Worm (Caenorhabditis elegans) whole organism, late embryonic: ENCODE measurements around the gene srd-8.

Source experiments
- C38D4.7 ChIP-seq: fragments of 200-800 bp; sonication (Bioruptor generic); optimal IDR thresholded peaks from 2 replicates; lab custom pipeline; 2018; ENCODE audit warnings: mild to moderate bottlenecking, missing genetic modification characterization, moderate library complexity, missing compliant biosample characterization
- F13H6.1 ChIP-seq: sonication (generic microtip); optimal IDR thresholded peaks from 2 replicates; lab custom pipeline; 2016; ENCODE audit warnings: missing genetic modification characterization, missing compliant biosample characterization
- K02D7.2 ChIP-seq: sonication (generic microtip); optimal IDR thresholded peaks from 2 replicates; lab custom pipeline; 2017; ENCODE audit warnings: mild to moderate bottlenecking, missing genetic modification characterization, missing compliant biosample characterization
- K09A11.1 ChIP-seq: sonication (generic microtip); optimal IDR thresholded peaks from 2 replicates; lab custom pipeline; 2017; ENCODE audit warnings: antibody characterized with exemption, mild to moderate bottlenecking, missing genetic modification characterization, missing compliant biosample characterization; ENCODE audit not compliant: insufficient read depth
- T23F11.4 ChIP-seq: fragments of 200-800 bp; sonication (Bioruptor generic); optimal IDR thresholded peaks from 2 replicates; lab custom pipeline; 2018; ENCODE audit warnings: mild to moderate bottlenecking, missing genetic modification characterization, missing compliant biosample characterization
- ama-1 ChIP-seq: fragments of 150-350 bp; optimal IDR thresholded peaks from 2 replicates; lab custom pipeline; 2014
- ceh-18 ChIP-seq: sonication (generic microtip); optimal IDR thresholded peaks from 2 replicates; lab custom pipeline; 2016; ENCODE audit warnings: missing genetic modification characterization, missing compliant biosample characterization
- ceh-19 ChIP-seq: fragments of 200-800 bp; sonication (Bioruptor generic); optimal IDR thresholded peaks from 2 replicates; lab custom pipeline; 2018; ENCODE audit warnings: mild to moderate bottlenecking, missing genetic modification characterization, missing compliant biosample characterization
- ceh-2 ChIP-seq: sonication (generic microtip); optimal IDR thresholded peaks from 2 replicates; lab custom pipeline; 2016; ENCODE audit warnings: missing genotype, missing genetic modification characterization, missing compliant biosample characterization
- ceh-30 ChIP-seq: fragments of 150-350 bp; optimal IDR thresholded peaks from 2 replicates; lab custom pipeline; 2014; ENCODE audit warnings: missing biosample characterization, missing genetic modification characterization
- ceh-34 ChIP-seq: sonication (generic microtip); optimal IDR thresholded peaks from 2 replicates; lab custom pipeline; 2016; ENCODE audit warnings: mild to moderate bottlenecking, missing genetic modification characterization, missing compliant biosample characterization
- ceh-48 ChIP-seq: sonication (generic microtip); optimal IDR thresholded peaks from 2 replicates; lab custom pipeline; 2016; ENCODE audit warnings: missing genetic modification characterization, inconsistent platforms, missing compliant biosample characterization
- ceh-6 ChIP-seq: fragments of 200-800 bp; sonication (Bioruptor generic); optimal IDR thresholded peaks from 2 replicates; lab custom pipeline; 2018; ENCODE audit warnings: mild to moderate bottlenecking, missing genetic modification characterization, missing compliant biosample characterization
- che-1 ChIP-seq: sonication (generic microtip); optimal IDR thresholded peaks from 2 replicates; lab custom pipeline; 2016; ENCODE audit warnings: mild to moderate bottlenecking, missing genetic modification characterization, missing compliant biosample characterization
- dmd-4 ChIP-seq: sonication (generic microtip); optimal IDR thresholded peaks from 2 replicates; lab custom pipeline; 2016; ENCODE audit warnings: borderline replicate concordance, missing genetic modification characterization, missing compliant biosample characterization
- elt-2 ChIP-seq: sonication (generic microtip); optimal IDR thresholded peaks from 2 replicates; lab custom pipeline; 2016; ENCODE audit warnings: missing genetic modification reagents, missing genetic modification characterization, missing compliant biosample characterization
- elt-4 ChIP-seq: sonication (generic microtip); optimal IDR thresholded peaks from 2 replicates; lab custom pipeline; 2016; ENCODE audit warnings: missing genetic modification characterization, missing compliant biosample characterization
- ets-4 ChIP-seq: sonication (generic microtip); optimal IDR thresholded peaks from 2 replicates; lab custom pipeline; 2016; ENCODE audit warnings: missing genetic modification characterization, missing compliant biosample characterization
- gmeb-2 ChIP-seq: sonication (generic microtip); optimal IDR thresholded peaks from 2 replicates; lab custom pipeline; 2016; ENCODE audit warnings: missing genetic modification characterization, inconsistent platforms, missing compliant biosample characterization
- hlh-15 ChIP-seq: sonication (generic microtip); optimal IDR thresholded peaks from 2 replicates; lab custom pipeline; 2016; ENCODE audit warnings: missing genetic modification characterization, missing compliant biosample characterization
- hlh-30 ChIP-seq: sonication (generic microtip); optimal IDR thresholded peaks from 2 replicates; lab custom pipeline; 2017; ENCODE audit warnings: antibody characterized with exemption, missing genetic modification characterization, missing compliant biosample characterization; ENCODE audit not compliant: insufficient read depth
- mec-3 ChIP-seq: sonication (generic microtip); optimal IDR thresholded peaks from 2 replicates; lab custom pipeline; 2016; ENCODE audit warnings: borderline replicate concordance, missing genetic modification characterization, missing compliant biosample characterization
- pag-3 ChIP-seq: sonication (generic microtip); optimal IDR thresholded peaks from 2 replicates; lab custom pipeline; 2016; ENCODE audit warnings: missing compliant biosample characterization, missing genetic modification characterization, borderline replicate concordance
- pat-9 ChIP-seq: fragments of 200-800 bp; sonication (Bioruptor generic); optimal IDR thresholded peaks from 2 replicates; lab custom pipeline; 2018; ENCODE audit warnings: mild to moderate bottlenecking, missing genetic modification characterization, moderate library complexity, missing compliant biosample characterization
- pha-2 ChIP-seq: sonication (generic microtip); optimal IDR thresholded peaks from 2 replicates; lab custom pipeline; 2017; ENCODE audit warnings: mild to moderate bottlenecking, missing genetic modification characterization, missing compliant biosample characterization
- pqm-1 ChIP-seq: sonication (generic microtip); optimal IDR thresholded peaks from 2 replicates; lab custom pipeline; 2016; ENCODE audit warnings: missing genetic modification characterization, missing compliant biosample characterization
- pros-1 ChIP-seq: fragments of 150-350 bp; optimal IDR thresholded peaks from 2 replicates; lab custom pipeline; 2014; ENCODE audit warnings: missing biosample characterization, missing genetic modification reagents, missing genetic modification characterization
- ref-2 ChIP-seq: sonication (generic microtip); optimal IDR thresholded peaks from 2 replicates; lab custom pipeline; 2016; ENCODE audit warnings: missing genetic modification characterization, missing compliant biosample characterization
- rnt-1 ChIP-seq: sonication (generic microtip); optimal IDR thresholded peaks from 2 replicates; lab custom pipeline; 2016; ENCODE audit warnings: missing genetic modification characterization, missing compliant biosample characterization
- sdc-2 ChIP-seq: sonication (generic microtip); optimal IDR thresholded peaks from 2 replicates; lab custom pipeline; 2016; ENCODE audit warnings: missing genotype, missing genetic modification characterization, missing compliant biosample characterization
- sox-2 ChIP-seq: fragments of 200-800 bp; sonication (Bioruptor generic); IDR thresholded peaks from 2 replicates; pipeline ENCODE4 v1.3.6; 2022; ENCODE audit warnings: missing genetic modification reagents, missing genetic modification characterization, missing compliant biosample characterization
- syd-9 ChIP-seq: sonication (generic microtip); optimal IDR thresholded peaks from 2 replicates; lab custom pipeline; 2016; ENCODE audit warnings: mild to moderate bottlenecking, missing genetic modification characterization, moderate library complexity, missing compliant biosample characterization
- ttx-3 ChIP-seq: sonication (generic microtip); optimal IDR thresholded peaks from 2 replicates; lab custom pipeline; 2016; ENCODE audit warnings: missing genetic modification reagents, missing genetic modification characterization, missing compliant biosample characterization
- unc-42 ChIP-seq: sonication (generic microtip); optimal IDR thresholded peaks from 2 replicates; lab custom pipeline; 2016; ENCODE audit warnings: missing genotype, missing genetic modification characterization, missing compliant biosample characterization
- unc-55 ChIP-seq: sonication (generic microtip); optimal IDR thresholded peaks from 2 replicates; lab custom pipeline; 2017; ENCODE audit warnings: missing biosample characterization, missing genetic modification reagents, missing genetic modification characterization

Gene srd-8

ce11 chrIV:5649073-5649583, 3.7 kb upstream of the srd-8 start, which contains the start of gene csn-5:
Gene csn-5, plus strand, starts transcription at chrIV:5649533.
- TF ChIP-seq pros-1 (tag; lab: Kevin White, UChicago) (no peak), pat-9 (tag; lab: Kevin White, UChicago) (no peak), elt-2 (tag; lab: Kevin White, UChicago) (no peak), ceh-18 (no peak)
- TF ChIP-seq, all 69 proteins: peak for 0

ce11 chrIV:5635551-5635950, 9.9 kb downstream of the srd-8 start, which contains the start of gene srd-13:
Gene srd-13, minus strand, starts transcription at chrIV:5635651.
- TF ChIP-seq syd-9 (tag; lab: Kevin White, UChicago) (no peak), C38D4.7 (GFP tag; lab: Kevin White, UChicago) (no peak), hlh-30 (tag; lab: Kevin White, UChicago) (no peak), pat-9 (tag; lab: Kevin White, UChicago) (no peak), gmeb-2 (tag; lab: Kevin White, UChicago) (no peak), ceh-2 (tag; lab: Kevin White, UChicago) (no peak), K09A11.1 (no peak), rnt-1 (tag; lab: Kevin White, UChicago) (no peak), pros-1 (tag; lab: Kevin White, UChicago) (no peak), pha-2 (tag; lab: Kevin White, UChicago) (no peak), elt-2 (tag; lab: Kevin White, UChicago) (no peak), mec-3 (no peak), ceh-34 (tag; lab: Kevin White, UChicago) (no peak), sox-2 (GFP tag; lab: Robert Waterston, UW) (no peak)

ce11 chrIV:5632536-5632935, 12.9 kb downstream of the srd-8 start:
- TF ChIP-seq ceh-19 (no peak), pqm-1 (no peak), K09A11.1 (no peak), sdc-2 (no peak), ceh-34 (tag; lab: Kevin White, UChicago) (no peak), ets-4 (tag; lab: Kevin White, UChicago) (no peak), pros-1 (tag; lab: Kevin White, UChicago) (no peak)

ce11 chrIV:5631628-5632027, 13.8 kb downstream of the srd-8 start, which contains the start of gene ttbk-8.2:
Gene ttbk-8.2, plus strand, starts transcription at chrIV:5631928.
- TF ChIP-seq che-1 (tag; lab: Kevin White, UChicago) (no peak), unc-55 (GFP tag; lab: Kevin White, UChicago) (no peak), ceh-30 (tag; lab: Kevin White, UChicago) (no peak)

ce11 chrIV:5630156-5630555, 15.3 kb downstream of the srd-8 start, which contains the start of gene srd-12:
Gene srd-12, minus strand, starts transcription at chrIV:5630256.
- TF ChIP-seq ceh-48 = no peak
- TF ChIP-seq K02D7.2 (tag; lab: Kevin White, UChicago) = no peak
- TF ChIP-seq ceh-19 = no peak
- no peak for TF ChIP-seq ceh-18
- TF ChIP-seq F13H6.1 (tag; lab: Kevin White, UChicago) = no peak
- TF ChIP-seq ceh-30 (tag; lab: Kevin White, UChicago) = no peak
- no peak for TF ChIP-seq pag-3 (tag; lab: Kevin White, UChicago)
- no peak for TF ChIP-seq elt-4 (tag; lab: Kevin White, UChicago)
- no peak for TF ChIP-seq hlh-15 (tag; lab: Kevin White, UChicago)
- TF ChIP-seq ama-1 (lab: Kevin White, UChicago) = no peak
- TF ChIP-seq dmd-4 (tag; lab: Kevin White, UChicago) = no peak
- TF ChIP-seq T23F11.4 (GFP tag; lab: Kevin White, UChicago) = no peak
- no peak for TF ChIP-seq unc-42 (tag; lab: Kevin White, UChicago)
- TF ChIP-seq ttx-3 (tag; lab: Kevin White, UChicago) = no peak
- no peak for TF ChIP-seq ceh-6 (GFP tag; lab: Kevin White, UChicago)
- no peak for TF ChIP-seq ref-2 (tag; lab: Kevin White, UChicago)
